Worm (Caenorhabditis elegans) whole organism, midembryonic: ENCODE data around the gene mab-3.
A peak's percentile ranks its signal among the peaks of the same experiment; 100 is the strongest.
"Not testable (repeated sequence)": the region's sequence is repeated elsewhere in the genome, so short reads cannot be mapped to it uniquely, and the experiment has no call there.

ENCODE experiments used
- T22C8.4 ChIP-seq: fragments of 200-800 bp; sonication (Bioruptor generic); IDR thresholded peaks from 2 replicates; pipeline ENCODE4 v1.3.6; 2022; ENCODE audit warnings: missing genetic modification characterization, missing compliant biosample characterization
- cog-1 ChIP-seq: sonication (generic microtip); optimal IDR thresholded peaks from 2 replicates; lab custom pipeline; 2016; ENCODE audit warnings: missing genetic modification characterization, missing compliant biosample characterization
- flt-1 ChIP-seq: fragments of 200-800 bp; sonication (Bioruptor generic); IDR thresholded peaks from 2 replicates; pipeline ENCODE4 v1.3.6; 2022; ENCODE audit warnings: missing genetic modification characterization, missing compliant biosample characterization
- klf-2 ChIP-seq: fragments of 200-800 bp; sonication (Bioruptor generic); conservative IDR thresholded peaks from 2 replicates; pipeline ENCODE4 v1.3.6; 2022; ENCODE audit warnings: missing genetic modification reagents, missing genetic modification characterization, missing compliant biosample characterization
- med-1 ChIP-seq: sonication (generic microtip); optimal IDR thresholded peaks from 2 replicates; lab custom pipeline; 2017; ENCODE audit warnings: missing genetic modification characterization, mild to moderate bottlenecking, missing compliant biosample characterization, antibody characterized with exemption, missing genetic modification reagents; ENCODE audit not compliant: insufficient read depth
- ref-1 ChIP-seq: fragments of 200-800 bp; sonication (Bioruptor generic); conservative IDR thresholded peaks from 2 replicates; pipeline ENCODE4 v1.3.6; 2022; ENCODE audit warnings: missing genetic modification reagents, missing genetic modification characterization, missing compliant biosample characterization
- tab-1 ChIP-seq: fragments of 200-800 bp; sonication (Bioruptor generic); IDR thresholded peaks from 2 replicates; pipeline ENCODE4 v1.3.6; 2022; ENCODE audit warnings: missing genetic modification characterization, missing compliant biosample characterization
- ztf-23 ChIP-seq: fragments of 200-800 bp; sonication (Bioruptor generic); IDR thresholded peaks from 2 replicates; pipeline ENCODE4 v1.3.6; 2022; ENCODE audit warnings: missing genetic modification reagents, missing genetic modification characterization, missing compliant biosample characterization
- ztf-29 ChIP-seq: fragments of 200-800 bp; sonication (Bioruptor generic); IDR thresholded peaks from 2 replicates; pipeline ENCODE4 v1.3.6; 2022; ENCODE audit warnings: missing genetic modification reagents, missing genetic modification characterization, missing compliant biosample characterization

Gene mab-3

DNA sequence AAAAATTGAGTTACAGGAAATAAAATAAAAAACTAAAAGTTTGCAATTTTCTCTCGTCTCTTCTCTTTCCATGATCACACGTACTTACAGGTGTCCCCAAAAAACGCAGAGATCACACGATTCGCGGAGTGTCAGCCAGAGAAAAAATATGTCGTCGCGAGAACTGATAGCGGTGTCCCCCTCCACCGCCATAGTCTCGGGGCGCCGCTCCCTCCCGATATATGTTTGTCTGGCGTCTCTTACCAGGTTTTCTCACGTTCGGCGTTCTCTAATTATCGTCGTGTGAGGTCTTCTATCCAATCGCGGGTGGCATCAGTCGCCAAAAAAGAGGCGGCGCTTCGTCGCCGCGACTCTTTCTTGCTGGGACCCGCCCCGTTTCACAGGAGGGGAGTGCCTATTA is at the start of gene mab-3:
TSS of gene mab-3 (plus strand) at position 328 of the 400 bp plus-strand sequence.
- TF ChIP-seq cog-1 (tag; lab: Kevin White, UChicago); ref-1; med-1 (GFP tag; lab: Kevin White, UChicago): not testable (repeated sequence)

DNA sequence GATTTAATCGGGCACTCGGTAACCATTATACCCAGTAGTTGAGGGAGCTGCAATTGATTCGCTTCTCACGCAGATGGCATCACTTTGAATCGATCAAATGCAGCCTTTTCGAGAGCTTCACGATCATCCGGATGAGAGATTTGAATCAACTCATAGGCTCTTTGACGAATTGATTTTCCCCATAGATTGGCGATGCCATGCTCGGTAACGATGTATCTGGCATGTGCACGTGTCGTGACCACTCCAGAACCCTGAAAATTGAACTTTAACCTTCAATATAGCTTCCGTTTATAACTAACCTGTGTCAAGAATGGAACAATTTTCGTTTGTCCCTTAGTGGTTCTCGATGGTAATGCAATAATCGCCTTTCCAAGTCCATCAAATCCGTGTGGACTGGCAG is 47.8 kb upstream of the mab-3 start:
- TF ChIP-seq cog-1 (tag; lab: Kevin White, UChicago), result no peak
- TF ChIP-seq tab-1, result no peak
- TF ChIP-seq T22C8.4 (GFP tag; lab: Robert Waterston, UW), result no peak
- TF ChIP-seq klf-2 (GFP tag; lab: Robert Waterston, UW), result no peak
- no peak for TF ChIP-seq ztf-29 (GFP tag; lab: Robert Waterston, UW)
- no peak for TF ChIP-seq ztf-23 (GFP tag; lab: Robert Waterston, UW)
- TF ChIP-seq flt-1, result no peak
- no peak for TF ChIP-seq med-1 (GFP tag; lab: Kevin White, UChicago)

DNA sequence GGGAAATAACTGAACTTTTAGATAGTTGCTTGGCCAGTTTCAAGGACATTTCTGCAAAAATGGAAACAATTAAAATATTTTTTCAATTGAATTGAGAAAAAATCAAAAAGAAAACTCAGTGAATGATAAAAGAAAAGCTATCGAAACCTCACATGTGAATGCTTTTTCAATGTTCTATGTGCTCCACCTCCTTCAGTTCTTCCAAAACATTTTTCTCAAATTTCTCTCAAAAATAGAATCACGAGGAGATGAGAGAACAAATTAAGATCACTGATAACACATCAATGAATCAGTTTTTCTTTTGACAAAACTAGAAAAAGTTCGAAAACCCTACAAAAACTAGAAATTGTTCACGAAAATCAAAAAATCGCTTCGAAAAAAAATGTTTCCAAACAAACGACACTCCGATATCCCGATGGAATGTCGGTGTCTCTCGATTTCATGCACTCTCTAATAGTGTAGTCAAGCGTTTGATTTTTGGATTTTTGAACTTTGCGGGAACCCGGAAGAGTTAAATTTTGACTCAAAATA is 45.2 kb upstream of the mab-3 start, which contains the start of gene ZK1320.9:
TSS of gene ZK1320.9 (minus strand) at position 51 of the 531 bp plus-strand sequence.
- TF ChIP-seq med-1 (GFP tag; lab: Kevin White, UChicago) (no peak), klf-2 (GFP tag; lab: Robert Waterston, UW) (no peak), ztf-29 (GFP tag; lab: Robert Waterston, UW) (no peak), ref-1 (no peak), T22C8.4 (GFP tag; lab: Robert Waterston, UW) (no peak), ztf-23 (GFP tag; lab: Robert Waterston, UW) (no peak), flt-1 (no peak), tab-1 (no peak), cog-1 (tag; lab: Kevin White, UChicago) (no peak)

ce11 chrII:9690067-9690632 is 41.8 kb upstream of the mab-3 start:
- no peak for TF ChIP-seq ztf-29 (GFP tag; lab: Robert Waterston, UW)
- no peak for TF ChIP-seq cog-1 (tag; lab: Kevin White, UChicago)

DNA sequence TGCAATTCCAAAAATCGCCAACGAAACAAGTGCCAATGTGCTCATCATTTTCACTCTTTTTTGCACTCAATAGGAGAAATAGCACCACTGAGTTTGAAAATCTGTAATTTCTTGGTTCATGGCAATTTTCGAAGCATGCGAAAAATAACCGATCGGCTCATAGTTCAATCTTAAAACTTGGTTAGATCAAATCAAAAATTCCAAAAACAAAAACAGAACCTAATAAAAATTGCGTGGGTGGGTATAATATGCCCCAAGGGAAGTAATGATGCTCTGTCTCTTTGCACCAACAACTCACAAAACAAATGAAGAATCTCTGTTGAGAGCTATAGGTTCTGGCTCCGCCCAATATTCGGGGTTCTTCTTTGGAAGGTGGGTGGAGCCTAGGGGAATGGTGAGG is 40.1 kb upstream of the mab-3 start, which contains the start of gene nlp-11:
TSS of gene nlp-11 (minus strand) at position 101 of the 400 bp plus-strand sequence.
- no peak for TF ChIP-seq flt-1
- no peak for TF ChIP-seq ref-1
- TF ChIP-seq T22C8.4 (GFP tag; lab: Robert Waterston, UW), result no peak
- no peak for TF ChIP-seq ztf-23 (GFP tag; lab: Robert Waterston, UW)
- no peak for TF ChIP-seq ztf-29 (GFP tag; lab: Robert Waterston, UW)
- TF ChIP-seq cog-1 (tag; lab: Kevin White, UChicago), result no peak
- no peak for TF ChIP-seq klf-2 (GFP tag; lab: Robert Waterston, UW)
- no peak for TF ChIP-seq tab-1
- no peak for TF ChIP-seq med-1 (GFP tag; lab: Kevin White, UChicago)

ce11 chrII:9695942-9696341 is 36.0 kb upstream of the mab-3 start:
- TF ChIP-seq ztf-23 (GFP tag; lab: Robert Waterston, UW) (no peak), ztf-29 (GFP tag; lab: Robert Waterston, UW) (no peak), med-1 (GFP tag; lab: Kevin White, UChicago) (no peak), flt-1 (no peak), cog-1 (tag; lab: Kevin White, UChicago) (no peak), klf-2 (GFP tag; lab: Robert Waterston, UW) (no peak), T22C8.4 (GFP tag; lab: Robert Waterston, UW) (no peak), ref-1 (no peak), tab-1 (no peak)

DNA sequence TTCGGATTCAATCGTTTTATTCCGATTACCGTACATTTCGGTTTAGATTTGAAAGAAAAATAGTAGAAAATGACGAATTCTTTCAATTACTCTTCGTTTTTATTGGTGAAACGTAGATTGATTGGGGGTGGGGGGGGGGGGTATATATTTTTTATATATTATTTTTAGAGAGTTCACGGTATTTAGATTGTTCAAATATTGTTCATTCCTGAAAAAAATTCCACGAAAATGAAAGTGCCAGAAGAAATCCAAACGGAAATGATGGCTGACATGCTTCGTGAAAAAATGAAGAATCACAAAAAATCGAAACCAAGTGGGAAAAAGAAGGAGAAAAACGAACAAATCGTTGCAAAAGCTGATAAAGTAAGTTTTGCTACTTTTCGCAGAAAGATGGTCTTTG is 31.6 kb upstream of the mab-3 start, which contains the start of the genes Y53C12A.8 and Y53C12A.7:
TSS of gene Y53C12A.8 (minus strand) at position 101 of the 400 bp plus-strand sequence.
TSS of gene Y53C12A.7 (plus strand) at position 181 of the 400 bp plus-strand sequence.
- TF ChIP-seq ztf-29 (GFP tag; lab: Robert Waterston, UW), result no peak
- TF ChIP-seq T22C8.4 (GFP tag; lab: Robert Waterston, UW), result no peak

- TF ChIP-seq T22C8.4 (GFP tag; lab: Robert Waterston, UW) (no peak), ztf-23 (GFP tag; lab: Robert Waterston, UW) (no peak), tab-1 (no peak), ref-1 (no peak), cog-1 (tag; lab: Kevin White, UChicago) (no peak), flt-1 (no peak), klf-2 (GFP tag; lab: Robert Waterston, UW) (no peak), ztf-29 (GFP tag; lab: Robert Waterston, UW) (no peak), med-1 (GFP tag; lab: Kevin White, UChicago) (no peak)
These were observed 28.3 kb upstream of the mab-3 start, which contains the start of gene mop-25.2 for ce11 chrII:9703601-9704000. mop-25.2 (minus strand) TSS chrII:9703701.

DNA sequence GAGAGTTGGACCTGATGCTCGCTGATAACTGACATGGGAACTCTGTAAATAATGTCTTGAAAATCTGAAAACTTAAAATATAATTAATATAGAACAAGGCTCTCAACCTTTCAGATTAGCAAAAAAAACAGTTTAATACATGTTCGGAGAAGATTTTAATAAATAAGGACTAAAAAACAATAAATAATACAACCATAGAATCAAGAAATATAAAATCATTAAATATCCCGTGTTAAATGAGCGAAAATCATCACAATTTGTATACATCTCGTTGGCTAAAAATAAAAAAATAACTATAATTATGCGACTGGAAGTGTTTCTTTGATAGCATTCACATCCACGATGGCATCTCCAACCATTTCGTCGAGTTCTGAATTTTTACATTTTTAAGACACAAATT is 27.2 kb upstream of the mab-3 start, which contains the start of gene Y53C12A.10:
TSS of gene Y53C12A.10 (minus strand) at position 101 of the 400 bp plus-strand sequence.
- TF ChIP-seq T22C8.4 (GFP tag; lab: Robert Waterston, UW), result no peak
- TF ChIP-seq ztf-23 (GFP tag; lab: Robert Waterston, UW), result no peak
- no peak for TF ChIP-seq cog-1 (tag; lab: Kevin White, UChicago)
- no peak for TF ChIP-seq med-1 (GFP tag; lab: Kevin White, UChicago)
- no peak for TF ChIP-seq tab-1
- no peak for TF ChIP-seq flt-1
- TF ChIP-seq ztf-29 (GFP tag; lab: Robert Waterston, UW), result no peak
- TF ChIP-seq klf-2 (GFP tag; lab: Robert Waterston, UW), result no peak

ce11 chrII:9706207-9706606 is 25.7 kb upstream of the mab-3 start, which contains the start of gene Y53C12A.3:
Y53C12A.3 (minus strand) TSS chrII:9706240.
- no peak for TF ChIP-seq T22C8.4 (GFP tag; lab: Robert Waterston, UW)
- no peak for TF ChIP-seq ref-1
- TF ChIP-seq ztf-29 (GFP tag; lab: Robert Waterston, UW), result no peak
- TF ChIP-seq flt-1, result no peak
- TF ChIP-seq med-1 (GFP tag; lab: Kevin White, UChicago), result no peak
- TF ChIP-seq cog-1 (tag; lab: Kevin White, UChicago), result peak; percentile 23
- no peak for TF ChIP-seq tab-1
- 0 out of 2 replicates have a peak, but pooled peaks have one; percentile 7 for TF ChIP-seq ztf-23 (GFP tag; lab: Robert Waterston, UW)
- no peak for TF ChIP-seq klf-2 (GFP tag; lab: Robert Waterston, UW)
